Worm (Caenorhabditis elegans): Measurements from ENCODE around the gene npp-23.

The npp-23 gene

DNA sequence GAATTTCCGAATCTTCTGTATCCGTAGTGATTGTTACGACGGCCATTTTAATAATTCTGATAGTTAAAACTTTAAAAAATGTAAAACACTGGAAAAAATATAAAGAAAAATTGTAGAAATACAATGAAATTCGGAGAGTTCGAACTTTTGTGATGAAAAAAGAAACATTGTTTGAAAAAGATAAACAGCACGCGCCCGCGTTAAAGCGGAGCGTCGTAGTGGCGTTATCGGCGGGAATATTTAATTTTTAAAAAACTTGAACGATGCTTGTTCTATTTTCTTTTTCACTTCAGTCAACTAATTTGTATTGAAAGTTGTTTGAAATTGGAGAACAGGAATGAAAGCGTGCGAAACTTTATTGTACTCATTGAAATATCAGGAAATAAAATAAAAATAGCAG lies at the start of gene npp-23:
Gene npp-23 (minus strand): TSS at position 56 of the 400 bp plus-strand sequence.
- TF ChIP-seq mep-1 (tag; optimal IDR thresholded peaks at IDR 0.05): peak; percentile 5
- no peak for TF ChIP-seq ztf-11 (tag; optimal IDR thresholded peaks at IDR 0.05)
- TF ChIP-seq unc-39 (tag; optimal IDR thresholded peaks at IDR 0.05): no peak
- TF ChIP-seq drap-1 (GFP tag; optimal IDR thresholded peaks at IDR 0.05): no peak
- TF ChIP-seq ceh-39 (tag; optimal IDR thresholded peaks at IDR 0.05): no peak
- peak; percentile 7 for TF ChIP-seq lsy-2 (tag; optimal IDR thresholded peaks at IDR 0.05)
- TF ChIP-seq ces-1 (GFP tag; optimal IDR thresholded peaks at IDR 0.05): no peak
- no peak for TF ChIP-seq nhr-76 (tag; optimal IDR thresholded peaks at IDR 0.05)
- no peak for TF ChIP-seq unc-62 (GFP tag; optimal IDR thresholded peaks at IDR 0.05)
- TF ChIP-seq sem-2 (GFP tag; optimal IDR thresholded peaks at IDR 0.05): no peak
- TF ChIP-seq hlh-1 (tag; optimal IDR thresholded peaks at IDR 0.05): peak; percentile 5
- no peak for TF ChIP-seq nhr-12 (tag; optimal IDR thresholded peaks at IDR 0.05)
- no peak for TF ChIP-seq flh-1 (GFP tag; optimal IDR thresholded peaks at IDR 0.05)

DNA sequence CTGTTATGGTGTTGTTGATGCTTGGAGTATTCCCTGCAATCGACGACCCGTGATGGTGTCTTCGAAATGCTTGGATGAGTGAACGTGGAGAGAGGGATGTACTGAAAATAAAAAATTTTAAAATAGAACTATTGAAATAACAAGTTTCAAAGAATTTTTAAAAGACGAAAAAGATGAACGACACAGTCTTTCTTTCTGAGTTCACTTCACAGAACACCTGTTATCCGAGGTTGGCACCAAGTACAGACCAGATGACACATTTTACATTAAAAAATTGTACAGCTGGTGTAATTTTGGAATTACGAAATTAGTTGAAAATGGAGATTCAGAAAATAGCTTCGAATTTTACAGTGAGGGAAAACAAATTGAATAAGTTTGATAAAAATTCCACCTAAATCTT lies 49.3 kb upstream of the npp-23 start, which contains the start of gene rap-1:
Gene rap-1 (minus strand): TSS at position 101 of the 400 bp plus-strand sequence.
- no peak for TF ChIP-seq ceh-39 (tag; optimal IDR thresholded peaks at IDR 0.05)
- TF ChIP-seq ham-2 (GFP tag; optimal IDR thresholded peaks at IDR 0.05): no peak
- TF ChIP-seq sptf-1 (tag; optimal IDR thresholded peaks at IDR 0.05): no peak
- no peak for TF ChIP-seq nhr-2 (tag; optimal IDR thresholded peaks at IDR 0.05)
- no peak for TF ChIP-seq flh-1 (GFP tag; optimal IDR thresholded peaks at IDR 0.05)
- TF ChIP-seq cnd-1 (tag; optimal IDR thresholded peaks at IDR 0.05): no peak
- TF ChIP-seq tbx-8 (GFP tag; optimal IDR thresholded peaks at IDR 0.05): no peak
- TF ChIP-seq lin-32 (GFP tag; optimal IDR thresholded peaks at IDR 0.05): no peak
- TF ChIP-seq snpc-4 (tag; optimal IDR thresholded peaks at IDR 0.05): no peak
- no peak for TF ChIP-seq mls-2 (tag; optimal IDR thresholded peaks at IDR 0.05)
- TF ChIP-seq unc-62 (GFP tag; optimal IDR thresholded peaks at IDR 0.05): no peak
- TF ChIP-seq lin-13 (tag; optimal IDR thresholded peaks at IDR 0.05): no peak

DNA sequence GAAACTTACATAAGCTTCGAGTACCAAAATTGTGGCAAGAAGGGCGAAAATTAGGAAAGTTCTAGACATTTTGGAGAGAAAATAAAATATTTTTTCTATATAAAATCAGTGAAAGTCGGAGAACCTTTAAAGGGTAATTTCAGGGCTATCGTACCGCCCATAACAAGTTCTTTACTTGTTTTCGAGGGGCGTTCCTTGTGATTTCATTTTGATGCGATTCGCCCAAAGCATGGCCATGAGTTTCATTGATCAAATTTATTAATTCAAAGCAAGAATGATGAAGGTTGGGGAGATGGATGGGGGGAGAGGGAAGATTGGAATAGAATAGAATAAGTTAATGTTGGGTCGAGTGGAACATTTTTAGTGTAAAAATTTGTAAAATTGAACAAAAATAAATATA lies 46.5 kb upstream of the npp-23 start, which contains the start of gene C27B7.9:
Gene C27B7.9 (minus strand): TSS at position 101 of the 400 bp plus-strand sequence.
- no peak for TF ChIP-seq nhr-76 (tag; optimal IDR thresholded peaks at IDR 0.05)
- no peak for TF ChIP-seq blmp-1 (tag; optimal IDR thresholded peaks at IDR 0.05)
- TF ChIP-seq mls-2 (tag; optimal IDR thresholded peaks at IDR 0.05): no peak
- no peak for TF ChIP-seq mab-5 (tag; optimal IDR thresholded peaks at IDR 0.05)
- TF ChIP-seq ceh-83 (GFP tag; optimal IDR thresholded peaks at IDR 0.05): no peak
- no peak for TF ChIP-seq elt-1 (tag; optimal IDR thresholded peaks at IDR 0.05; ENCODE audit: borderline replicate concordance, insufficient read depth)

DNA sequence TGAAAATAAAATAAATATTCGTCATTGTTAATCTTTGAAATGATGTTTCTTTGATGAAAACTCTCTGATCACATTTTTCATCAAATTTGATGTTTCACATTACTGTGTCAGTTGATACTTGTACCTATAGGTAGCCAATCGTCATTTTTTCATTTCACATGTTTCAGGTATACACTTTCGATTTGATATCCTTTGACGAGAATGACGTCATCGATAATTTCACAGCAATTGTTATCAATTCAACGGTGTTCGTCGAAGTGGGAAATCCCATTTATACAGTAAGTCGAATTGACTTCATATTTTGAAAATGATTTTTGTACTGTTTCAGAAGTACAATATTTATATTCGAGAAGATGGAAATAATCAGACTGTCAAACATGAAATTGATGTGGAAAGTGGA lies 44.7 kb upstream of the npp-23 start:
- peak; percentile 31 for TF ChIP-seq zip-8 (tag; optimal IDR thresholded peaks at IDR 0.05)
- no peak for TF ChIP-seq nhr-28 (tag; optimal IDR thresholded peaks at IDR 0.05)

DNA sequence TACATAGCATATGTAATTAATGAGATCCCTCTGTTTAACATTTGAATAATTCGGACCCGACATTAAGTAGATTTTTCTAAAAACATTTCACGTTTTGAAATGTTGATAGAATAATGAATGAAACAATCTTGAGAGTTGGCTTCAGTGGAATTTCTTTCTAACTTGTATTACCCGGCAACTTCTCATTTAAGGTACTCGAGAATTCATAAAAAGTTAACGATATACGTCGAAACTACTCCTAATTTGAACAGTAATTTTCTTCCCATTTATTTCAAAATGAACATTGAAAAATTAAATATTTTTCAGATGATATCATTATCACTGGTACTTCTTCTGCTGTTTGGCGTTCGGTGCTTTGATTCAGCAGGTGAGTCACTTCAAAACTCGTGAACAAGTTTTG lies 37.3 kb upstream of the npp-23 start, which contains the start of gene C27B7.7:
Gene C27B7.7 (plus strand): TSS at position 301 of the 400 bp plus-strand sequence.
- TF ChIP-seq sptf-1 (tag; optimal IDR thresholded peaks at IDR 0.05) (no peak), tbx-8 (GFP tag; optimal IDR thresholded peaks at IDR 0.05) (no peak)

DNA sequence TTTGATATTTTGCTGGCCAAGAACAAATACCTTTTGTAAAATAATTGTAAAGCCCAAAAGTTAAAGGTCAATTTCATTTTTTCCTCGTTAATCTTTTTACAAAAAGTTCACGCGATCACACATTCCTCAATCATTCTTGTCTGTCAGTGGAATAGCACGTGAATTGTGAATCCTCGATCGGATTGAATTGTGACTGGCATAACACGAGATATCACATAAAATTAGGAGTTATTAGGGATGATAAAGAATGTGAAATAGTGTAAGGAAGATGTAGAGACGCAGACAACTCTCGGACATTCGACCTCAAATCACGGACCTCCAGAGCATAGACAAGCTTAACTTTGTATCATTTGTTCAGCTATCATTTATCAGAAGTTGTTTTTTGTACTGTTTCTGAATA lies 36.7 kb upstream of the npp-23 start, which contains the start of gene C27B7.6:
Gene C27B7.6 (minus strand): TSS at position 182 of the 400 bp plus-strand sequence.
- peak; percentile 43 for TF ChIP-seq unc-62 (GFP tag; optimal IDR thresholded peaks at IDR 0.05)
- TF ChIP-seq sptf-1 (tag; optimal IDR thresholded peaks at IDR 0.05): no peak

DNA sequence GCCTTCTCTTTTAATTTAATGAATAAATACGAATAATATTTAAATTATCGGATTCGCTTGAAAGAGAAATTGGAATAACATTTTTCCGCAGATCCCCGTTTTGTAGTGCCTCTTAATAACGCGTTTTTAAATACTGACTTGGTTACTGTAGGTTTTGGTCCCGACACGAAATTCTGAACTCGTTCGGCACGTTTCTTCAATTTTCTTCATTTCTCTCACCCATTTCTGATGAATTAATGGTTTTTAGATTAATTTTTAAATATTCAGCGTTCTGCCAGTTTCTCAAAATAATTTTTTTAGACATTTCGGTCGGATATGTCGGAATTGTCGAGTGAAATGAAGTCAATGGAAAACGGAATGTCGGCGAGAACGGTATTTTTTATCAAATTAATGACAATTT lies 31.9 kb upstream of the npp-23 start, which contains the start of gene C27B7.5:
Gene C27B7.5 (plus strand): TSS at position 301 of the 400 bp plus-strand sequence.
- TF ChIP-seq tbx-8 (GFP tag; optimal IDR thresholded peaks at IDR 0.05) (no peak), hlh-1 (tag; optimal IDR thresholded peaks at IDR 0.05) (no peak), snpc-4 (tag; optimal IDR thresholded peaks at IDR 0.05) (no peak), sptf-1 (tag; optimal IDR thresholded peaks at IDR 0.05) (no peak), unc-120 (tag; optimal IDR thresholded peaks at IDR 0.05; ENCODE audit: poor library complexity, severe bottlenecking) (no peak), M03D4.4 (tag; optimal IDR thresholded peaks at IDR 0.05) (no peak)

Measured in whole organism, mixed stage, embryonic.